Worm (Caenorhabditis elegans): ENCODE measurements around the gene vps-32.1.
"Not testable (repeated sequence)": the region's sequence is repeated elsewhere in the genome, so short reads cannot be mapped to it uniquely, and the experiment has no call there.

vps-32.1 gene

ce11 chrII:6627182-6627581 is 37.7 kb downstream of the vps-32.1 start, which contains the start of the genes F54H5.5 and F54H5.2:
Gene F54H5.5, minus strand, starts transcription at chrII:6627282.
Gene F54H5.2, plus strand, starts transcription at chrII:6627484.
- not testable (repeated sequence) for TF ChIP-seq mep-1, pha-4, hlh-1 (tag; optimal IDR thresholded peaks at IDR 0.05)

ce11 chrII:6628397-6628796 is 38.9 kb downstream of the vps-32.1 start:
- TF ChIP-seq elt-1 (tag; optimal IDR thresholded peaks at IDR 0.05; ENCODE audit: borderline replicate concordance, insufficient read depth) (no peak), cnd-1 (tag; optimal IDR thresholded peaks at IDR 0.05) (no peak), elt-3 (tag; optimal IDR thresholded peaks at IDR 0.05) (no peak), lsy-2 (tag; optimal IDR thresholded peaks at IDR 0.05) (no peak), pha-4 (tag; optimal IDR thresholded peaks at IDR 0.05) (no peak), unc-62 (GFP tag; optimal IDR thresholded peaks at IDR 0.05) (no peak), mls-2 (tag; optimal IDR thresholded peaks at IDR 0.05) (no peak), sem-2 (GFP tag; optimal IDR thresholded peaks at IDR 0.05) (no peak), unc-120 (tag; optimal IDR thresholded peaks at IDR 0.05; ENCODE audit: poor library complexity, severe bottlenecking) (no peak), hlh-1 (tag; optimal IDR thresholded peaks at IDR 0.05) (no peak), mep-1 (tag; optimal IDR thresholded peaks at IDR 0.05) (no peak), ceh-43 (GFP tag; optimal IDR thresholded peaks at IDR 0.05) (no peak), M03D4.4 (tag; optimal IDR thresholded peaks at IDR 0.05) (no peak), ztf-11 (tag; optimal IDR thresholded peaks at IDR 0.05) (no peak), nhr-12 (tag; optimal IDR thresholded peaks at IDR 0.05) (no peak), nhr-237 (tag; optimal IDR thresholded peaks at IDR 0.05) (no peak), nhr-76 (tag; optimal IDR thresholded peaks at IDR 0.05) (no peak)

ce11 chrII:6629775-6630174 is 40.3 kb downstream of the vps-32.1 start:
- TF ChIP-seq lin-32 (GFP tag; optimal IDR thresholded peaks at IDR 0.05), result no peak
- no peak for TF ChIP-seq ceh-39 (tag; optimal IDR thresholded peaks at IDR 0.05)
- TF ChIP-seq ceh-83 (GFP tag; optimal IDR thresholded peaks at IDR 0.05), result no peak
- no peak for TF ChIP-seq tbx-8 (GFP tag; optimal IDR thresholded peaks at IDR 0.05)
- no peak for TF ChIP-seq unc-62 (GFP tag; optimal IDR thresholded peaks at IDR 0.05)
- TF ChIP-seq sem-2 (GFP tag; optimal IDR thresholded peaks at IDR 0.05), result no peak
- TF ChIP-seq nhr-28 (tag; optimal IDR thresholded peaks at IDR 0.05), result no peak
- TF ChIP-seq zip-8 (tag; optimal IDR thresholded peaks at IDR 0.05), result no peak
- TF ChIP-seq ztf-11 (tag; optimal IDR thresholded peaks at IDR 0.05), result no peak
- no peak for TF ChIP-seq sptf-1 (tag; optimal IDR thresholded peaks at IDR 0.05)
- no peak for TF ChIP-seq nhr-12 (tag; optimal IDR thresholded peaks at IDR 0.05)
- no peak for TF ChIP-seq pha-4 (tag; optimal IDR thresholded peaks at IDR 0.05)
- no peak for TF ChIP-seq blmp-1 (tag; optimal IDR thresholded peaks at IDR 0.05)
- TF ChIP-seq ces-1 (GFP tag; optimal IDR thresholded peaks at IDR 0.05), result no peak
- TF ChIP-seq lin-13 (tag; optimal IDR thresholded peaks at IDR 0.05), result no peak
- no peak for TF ChIP-seq flh-1 (GFP tag; optimal IDR thresholded peaks at IDR 0.05)
- no peak for TF ChIP-seq nhr-76 (tag; optimal IDR thresholded peaks at IDR 0.05)
- TF ChIP-seq bed-3 (GFP tag; optimal IDR thresholded peaks at IDR 0.05), result no peak
- TF ChIP-seq ceh-43 (GFP tag; optimal IDR thresholded peaks at IDR 0.05), result no peak

ce11 chrII:6630811-6631210 is 41.3 kb downstream of the vps-32.1 start, which contains the start of gene T19D12.4:
Gene T19D12.4, plus strand, starts transcription at chrII:6631105.
- TF ChIP-seq pha-4 (tag; optimal IDR thresholded peaks at IDR 0.05) (no peak), ham-2 (GFP tag; optimal IDR thresholded peaks at IDR 0.05) (no peak), lsy-2 (tag; optimal IDR thresholded peaks at IDR 0.05) (no peak), mab-5 (tag; optimal IDR thresholded peaks at IDR 0.05) (no peak), flh-1 (GFP tag; optimal IDR thresholded peaks at IDR 0.05) (no peak), drap-1 (GFP tag; optimal IDR thresholded peaks at IDR 0.05) (no peak), mep-1 (tag; optimal IDR thresholded peaks at IDR 0.05) (no peak), ceh-39 (tag; optimal IDR thresholded peaks at IDR 0.05) (no peak), hlh-1 (tag; optimal IDR thresholded peaks at IDR 0.05) (no peak), blmp-1 (tag; optimal IDR thresholded peaks at IDR 0.05) (no peak), ceh-43 (GFP tag; optimal IDR thresholded peaks at IDR 0.05) (no peak), bed-3 (GFP tag; optimal IDR thresholded peaks at IDR 0.05) (no peak), nhr-2 (tag; optimal IDR thresholded peaks at IDR 0.05) (no peak), zip-8 (tag; optimal IDR thresholded peaks at IDR 0.05) (no peak), ztf-11 (tag; optimal IDR thresholded peaks at IDR 0.05) (no peak), unc-39 (tag; optimal IDR thresholded peaks at IDR 0.05) (no peak), ceh-83 (GFP tag; optimal IDR thresholded peaks at IDR 0.05) (no peak), nhr-237 (tag; optimal IDR thresholded peaks at IDR 0.05) (no peak)

Data from whole organism, mixed stage, embryonic.